Worm (Caenorhabditis elegans): ENCODE measurements around the gene Y57A10A.4.

ce11 chrII:12175398-12175797 is 23.7 kb downstream of the Y57A10A.4 start:
- TF ChIP-seq zag-1 (tag; optimal IDR thresholded peaks at IDR 0.05) (no peak), unc-39 (tag; optimal IDR thresholded peaks at IDR 0.05) (no peak), nhr-77 (tag; optimal IDR thresholded peaks at IDR 0.05) (no peak), ztf-11 (tag; optimal IDR thresholded peaks at IDR 0.05) (no peak)

All from whole organism, L3 larva.